Worm (Caenorhabditis elegans): Measurements from ENCODE around the gene glb-20.

The glb-20 gene

ce11 chrX:13581820-13582219 is 25.9 kb upstream of the glb-20 start, which contains the start of gene F54B11.10:
TSS of gene F54B11.10 (plus strand) at chrX:13582120.
- TF ChIP-seq him-1 (tag; optimal IDR thresholded peaks at IDR 0.05) = no peak
- TF ChIP-seq dao-5 (tag; optimal IDR thresholded peaks at IDR 0.05) = no peak
- TF ChIP-seq W03F9.2 (tag; optimal IDR thresholded peaks at IDR 0.05) = no peak

- no peak for TF ChIP-seq dao-5 (tag; optimal IDR thresholded peaks at IDR 0.05)
- TF ChIP-seq W03F9.2 (tag; optimal IDR thresholded peaks at IDR 0.05) = no peak
- TF ChIP-seq him-1 (tag; optimal IDR thresholded peaks at IDR 0.05) = no peak
These were observed 22.5 kb upstream of the glb-20 start, which contains the start of gene F54B11.11 for ce11 chrX:13578483-13578882. TSS of gene F54B11.11 (plus strand) at chrX:13578783.

- TF ChIP-seq W03F9.2 (tag; optimal IDR thresholded peaks at IDR 0.05) (no peak), dao-5 (tag; optimal IDR thresholded peaks at IDR 0.05) (no peak), him-1 (tag; optimal IDR thresholded peaks at IDR 0.05) (no peak)
These were observed 18.1 kb upstream of the glb-20 start for ce11 chrX:13574029-13574428.

- TF ChIP-seq him-1 (tag; optimal IDR thresholded peaks at IDR 0.05) (no peak), W03F9.2 (tag; optimal IDR thresholded peaks at IDR 0.05) (no peak), dao-5 (tag; optimal IDR thresholded peaks at IDR 0.05) (no peak)
These were observed 13.9 kb upstream of the glb-20 start, which contains the start of gene R01E6.7 for ce11 chrX:13569854-13570253. TSS of gene R01E6.7 (minus strand) at chrX:13569954.

- TF ChIP-seq W03F9.2 (tag; optimal IDR thresholded peaks at IDR 0.05) (no peak), him-1 (tag; optimal IDR thresholded peaks at IDR 0.05) (no peak), dao-5 (tag; optimal IDR thresholded peaks at IDR 0.05) (no peak)
These were observed 10.5 kb upstream of the glb-20 start, which contains the start of gene R01E6.2 for ce11 chrX:13566436-13566835. TSS of gene R01E6.2 (minus strand) at chrX:13566536.

ce11 chrX:13561954-13562353 is 6.0 kb upstream of the glb-20 start:
- no peak for TF ChIP-seq him-1 (tag; optimal IDR thresholded peaks at IDR 0.05)
- TF ChIP-seq dao-5 (tag; optimal IDR thresholded peaks at IDR 0.05) = no peak
- TF ChIP-seq W03F9.2 (tag; optimal IDR thresholded peaks at IDR 0.05) = no peak

- TF ChIP-seq W03F9.2 (tag; optimal IDR thresholded peaks at IDR 0.05) (no peak), him-1 (tag; optimal IDR thresholded peaks at IDR 0.05) (no peak), dao-5 (tag; optimal IDR thresholded peaks at IDR 0.05) (no peak)
These were observed 2.7 kb upstream of the glb-20 start for ce11 chrX:13558667-13559066.

- TF ChIP-seq dao-5 (tag; optimal IDR thresholded peaks at IDR 0.05) (no peak), him-1 (tag; optimal IDR thresholded peaks at IDR 0.05) (no peak), W03F9.2 (tag; optimal IDR thresholded peaks at IDR 0.05) (no peak)
These were observed 868 bp downstream of the glb-20 start for ce11 chrX:13555098-13555497.

ce11 chrX:13550890-13551289 is 5.1 kb downstream of the glb-20 start, which contains the start of gene odr-1:
TSS of gene odr-1 (minus strand) at chrX:13550990.
- TF ChIP-seq him-1 (tag; optimal IDR thresholded peaks at IDR 0.05) = no peak
- no peak for TF ChIP-seq W03F9.2 (tag; optimal IDR thresholded peaks at IDR 0.05)
- no peak for TF ChIP-seq dao-5 (tag; optimal IDR thresholded peaks at IDR 0.05)

- TF ChIP-seq dao-5 (tag; optimal IDR thresholded peaks at IDR 0.05) (no peak), W03F9.2 (tag; optimal IDR thresholded peaks at IDR 0.05) (no peak), him-1 (tag; optimal IDR thresholded peaks at IDR 0.05) (no peak)
These were observed 11.4 kb downstream of the glb-20 start for ce11 chrX:13544544-13545021.

ce11 chrX:13543350-13543749 is 12.6 kb downstream of the glb-20 start:
- no peak for TF ChIP-seq dao-5 (tag; optimal IDR thresholded peaks at IDR 0.05)
- TF ChIP-seq W03F9.2 (tag; optimal IDR thresholded peaks at IDR 0.05) = no peak
- no peak for TF ChIP-seq him-1 (tag; optimal IDR thresholded peaks at IDR 0.05)

ce11 chrX:13542757-13543156 is 13.2 kb downstream of the glb-20 start:
- TF ChIP-seq him-1 (tag; optimal IDR thresholded peaks at IDR 0.05) (no peak), dao-5 (tag; optimal IDR thresholded peaks at IDR 0.05) (no peak), W03F9.2 (tag; optimal IDR thresholded peaks at IDR 0.05) (no peak)

ce11 chrX:13542236-13542635 is 13.7 kb downstream of the glb-20 start, which contains the start of gene cah-4:
TSS of gene cah-4 (plus strand) at chrX:13542574.
- no peak for TF ChIP-seq dao-5 (tag; optimal IDR thresholded peaks at IDR 0.05)
- no peak for TF ChIP-seq him-1 (tag; optimal IDR thresholded peaks at IDR 0.05)
- TF ChIP-seq W03F9.2 (tag; optimal IDR thresholded peaks at IDR 0.05) = no peak

ce11 chrX:13541335-13541734 is 14.6 kb downstream of the glb-20 start:
- TF ChIP-seq W03F9.2 (tag; optimal IDR thresholded peaks at IDR 0.05) (no peak), him-1 (tag; optimal IDR thresholded peaks at IDR 0.05) (no peak), dao-5 (tag; optimal IDR thresholded peaks at IDR 0.05) (no peak)

- TF ChIP-seq W03F9.2 (tag; optimal IDR thresholded peaks at IDR 0.05) (no peak), dao-5 (tag; optimal IDR thresholded peaks at IDR 0.05) (no peak), him-1 (tag; optimal IDR thresholded peaks at IDR 0.05) (no peak)
These were observed 16.3 kb downstream of the glb-20 start for ce11 chrX:13539701-13540100.
